Fruit fly (Drosophila melanogaster): ENCODE results near the gene CG6236.

CG6236 gene

DNA sequence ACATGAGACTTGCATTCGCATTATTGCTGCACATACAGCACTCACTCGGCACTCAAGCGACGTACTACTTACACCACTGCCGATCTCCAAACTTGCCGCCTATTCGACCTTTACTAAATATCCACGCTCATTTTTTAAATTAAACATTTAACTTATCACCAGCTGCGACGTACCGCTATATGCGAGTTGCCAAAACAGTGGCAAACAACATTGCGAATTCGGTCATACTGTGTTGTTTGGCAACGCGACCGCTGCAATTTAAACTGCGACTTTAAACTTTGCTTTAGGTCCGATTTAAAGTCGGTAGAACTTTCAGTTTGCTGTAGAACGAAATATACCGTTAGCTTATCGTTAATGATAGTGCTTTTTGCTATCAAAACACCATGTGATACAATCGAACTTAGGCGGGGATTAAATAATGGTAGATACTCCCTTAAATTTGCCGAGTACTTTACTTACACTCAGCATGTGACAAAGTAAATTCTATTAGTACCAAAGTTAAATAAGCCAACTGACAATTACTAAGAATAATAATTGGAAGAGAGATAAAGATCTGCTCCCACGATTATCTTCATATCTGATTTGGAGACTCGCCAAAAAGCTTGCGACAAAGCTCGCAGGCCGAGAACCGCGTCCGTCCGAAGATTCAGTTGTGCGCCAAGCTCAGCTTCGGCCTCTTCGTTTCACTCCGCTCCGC lies at the start of gene CG6236, which contains the start of gene ea:
Gene CG6236 (minus strand): TSS at position 187 of the 697 bp plus-strand sequence.
Gene ea (plus strand): TSS at position 647 of the 697 bp plus-strand sequence.
- TF ChIP-seq CG9139 (GFP tag; optimal IDR thresholded peaks at IDR 0.05) (no peak), eg (GFP tag; IDR thresholded peaks at IDR 0.05) (no peak), CG6276 (GFP tag; optimal IDR thresholded peaks at IDR 0.05) (no peak), svp (GFP tag) (no peak), Hr39 (GFP tag; optimal IDR thresholded peaks at IDR 0.05) (no peak)

DNA sequence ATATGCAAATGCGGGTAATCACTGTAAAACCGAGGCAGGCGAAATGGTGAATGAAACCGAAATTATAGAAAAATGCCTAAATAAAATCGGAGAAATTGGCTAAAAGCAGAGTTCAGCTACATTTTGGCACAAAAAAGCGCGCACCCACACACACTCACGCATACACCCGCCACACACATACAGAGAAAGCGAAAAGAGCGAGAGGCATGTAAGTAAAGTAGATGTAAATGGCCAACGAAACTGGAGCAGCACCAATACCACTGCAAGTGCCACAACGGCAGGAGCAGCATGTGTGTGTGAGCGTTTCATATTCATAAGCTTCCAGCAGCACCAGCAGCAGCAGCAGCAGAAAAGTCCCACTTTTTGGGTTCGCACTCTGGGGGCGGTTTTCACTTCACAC lies 47.4 kb upstream of the CG6236 start:
- TF ChIP-seq dsx (GFP tag; optimal IDR thresholded peaks at IDR 0.05; ENCODE audit: poor library complexity, severe bottlenecking): no peak
- peak; percentile 8 for TF ChIP-seq CG6854 (GFP tag; optimal IDR thresholded peaks at IDR 0.05)
- TF ChIP-seq Blimp-1 (GFP tag; optimal IDR thresholded peaks at IDR 0.05): no peak
- TF ChIP-seq esn (GFP tag; optimal IDR thresholded peaks at IDR 0.05): no peak

DNA sequence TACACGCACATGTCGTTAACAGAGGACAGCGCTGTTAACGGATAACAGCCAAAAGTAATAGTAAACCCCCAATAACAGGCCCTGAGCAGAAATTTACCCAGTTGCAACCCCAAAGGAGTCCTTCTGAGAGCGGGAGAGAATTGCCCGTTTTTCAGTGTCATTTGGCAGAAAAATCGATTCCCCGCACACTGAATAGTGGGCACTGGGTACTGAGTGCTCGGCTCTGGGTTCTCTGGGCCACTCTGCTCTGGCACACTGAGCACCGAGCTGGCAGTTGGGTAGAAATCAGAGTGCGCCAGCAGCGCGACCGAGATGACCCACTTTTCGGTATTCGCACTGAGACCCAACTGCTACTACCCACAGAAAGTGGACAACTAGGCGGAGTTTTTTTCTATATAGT lies 46.3 kb upstream of the CG6236 start, which contains the start of gene Rbp:
Gene Rbp (plus strand): TSS at position 239 of the 400 bp plus-strand sequence.
- TF ChIP-seq CG6854 (GFP tag; optimal IDR thresholded peaks at IDR 0.05): peak; percentile 27
- TF ChIP-seq cyc (GFP tag; optimal IDR thresholded peaks at IDR 0.05): no peak

DNA sequence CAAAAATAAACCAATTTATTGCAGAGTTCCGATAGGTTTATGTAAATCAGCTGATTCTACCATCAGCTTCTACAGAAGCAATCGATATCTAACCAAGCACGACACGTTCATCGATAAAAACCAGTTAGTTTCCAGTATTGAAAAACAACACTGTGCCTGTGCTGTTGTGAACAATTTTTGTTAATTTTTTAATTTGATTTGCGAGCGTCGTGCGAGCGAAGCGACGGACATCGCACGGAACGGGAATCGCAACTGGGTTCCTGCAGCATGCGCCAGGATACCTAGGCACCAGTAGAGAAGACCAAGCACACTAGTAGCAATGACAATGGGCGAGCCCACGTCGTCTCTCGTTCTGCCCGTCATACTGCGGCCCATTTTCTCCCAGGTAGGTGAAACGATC lies 43.8 kb upstream of the CG6236 start, which contains the start of the genes Ccm3 and CG6136:
Gene Ccm3 (plus strand): TSS at position 125 of the 400 bp plus-strand sequence.
Gene CG6136 (minus strand): TSS at position 380 of the 400 bp plus-strand sequence.
- TF ChIP-seq Eip75B (GFP tag; optimal IDR thresholded peaks at IDR 0.05) (peak; percentile 32), cyc (GFP tag; optimal IDR thresholded peaks at IDR 0.05) (peak; percentile 38), CG6854 (GFP tag; optimal IDR thresholded peaks at IDR 0.05) (peak; percentile 38), Sox14 (GFP tag; optimal IDR thresholded peaks at IDR 0.05) (peak; percentile 19), Blimp-1 (GFP tag; optimal IDR thresholded peaks at IDR 0.05) (no peak), CG31627 (GFP tag; optimal IDR thresholded peaks at IDR 0.05) (peak; percentile 44), Gug (GFP tag; IDR thresholded peaks at IDR 0.05) (no peak), lz (GFP tag; optimal IDR thresholded peaks at IDR 0.05) (peak; percentile 43), CG3032 (tag; optimal IDR thresholded peaks at IDR 0.05) (peak; percentile 30), esn (GFP tag; optimal IDR thresholded peaks at IDR 0.05) (peak; percentile 63), Eip78C (GFP tag) (peak; percentile 35), CG3919 (GFP tag; optimal IDR thresholded peaks at IDR 0.05) (no peak), achi (GFP tag; optimal IDR thresholded peaks at IDR 0.05) (peak; percentile 18), topi (GFP tag; optimal IDR thresholded peaks at IDR 0.05) (peak; percentile 47)

DNA sequence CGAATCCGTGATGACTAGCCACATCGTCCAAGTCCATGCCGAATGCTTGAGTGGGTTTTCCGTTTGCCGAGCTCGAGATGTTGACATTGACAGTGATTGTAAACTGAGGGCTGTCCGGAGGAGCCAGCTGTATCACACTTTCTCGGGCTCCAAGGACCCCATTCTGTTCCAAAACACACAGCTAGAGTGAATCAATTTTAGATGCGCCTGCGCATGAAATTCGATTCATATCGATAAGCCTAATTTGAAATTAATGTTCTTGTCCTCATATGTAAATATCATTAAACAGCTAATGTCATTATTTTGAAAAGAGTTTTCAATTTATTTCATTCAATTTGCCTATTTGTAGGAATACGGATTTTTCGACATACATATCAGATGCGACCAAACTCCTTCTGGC lies 41.7 kb upstream of the CG6236 start, which contains the start of gene CG14868:
Gene CG14868 (minus strand): TSS at position 204 of the 400 bp plus-strand sequence.
- TF ChIP-seq CG15336 (GFP tag; IDR thresholded peaks at IDR 0.05) (no peak), Eip78C (GFP tag) (no peak), Ets96B (tag; optimal IDR thresholded peaks at IDR 0.05) (no peak), net (GFP tag; optimal IDR thresholded peaks at IDR 0.05) (no peak), Blimp-1 (GFP tag; optimal IDR thresholded peaks at IDR 0.05) (no peak), achi (GFP tag; optimal IDR thresholded peaks at IDR 0.05) (no peak), ss (GFP tag; optimal IDR thresholded peaks at IDR 0.05) (no peak), CG16779 (tag; optimal IDR thresholded peaks at IDR 0.05) (no peak), CG11902 (GFP tag; optimal IDR thresholded peaks at IDR 0.05) (no peak), CG3919 (GFP tag; optimal IDR thresholded peaks at IDR 0.05) (no peak), esn (GFP tag; optimal IDR thresholded peaks at IDR 0.05) (no peak), fd85E (GFP tag; optimal IDR thresholded peaks at IDR 0.05) (no peak), Lpt (GFP tag; optimal IDR thresholded peaks at IDR 0.05) (no peak), Smox (GFP tag; optimal IDR thresholded peaks at IDR 0.05) (no peak), CG31627 (GFP tag; optimal IDR thresholded peaks at IDR 0.05) (no peak), salr (GFP tag; optimal IDR thresholded peaks at IDR 0.05) (no peak), cyc (GFP tag; optimal IDR thresholded peaks at IDR 0.05) (no peak)
